Worm (Caenorhabditis elegans) whole organism, L4/young adult: Measurements from ENCODE around the gene lelo-3.

ENCODE experiments used
- W03F9.2 ChIP-seq: fragments of 150-350 bp; optimal IDR thresholded peaks from 2 replicates; lab custom pipeline; 2014; ENCODE audit warnings: missing biosample characterization, missing genetic modification characterization
- dao-5 ChIP-seq: sonication (generic microtip); optimal IDR thresholded peaks from 2 replicates; lab custom pipeline; 2016; ENCODE audit warnings: missing genotype, missing genetic modification characterization, moderate library complexity, missing compliant biosample characterization
- him-1 ChIP-seq: sonication (generic microtip); optimal IDR thresholded peaks from 2 replicates; lab custom pipeline; 2016; ENCODE audit warnings: missing genotype, missing genetic modification reagents, missing genetic modification characterization, missing compliant biosample characterization

ce11 chrX:5981698-5982097, 40.7 kb downstream of the lelo-3 start:
- TF ChIP-seq him-1 (tag; lab: Kevin White, UChicago) = peak; percentile 31
- no peak for TF ChIP-seq W03F9.2 (tag; lab: Kevin White, UChicago)
- no peak for TF ChIP-seq dao-5 (tag; lab: Kevin White, UChicago)
